Worm (Caenorhabditis elegans) whole organism, late embryonic: Measurements from ENCODE around the gene srx-78.
"Not testable (repeated sequence)": the region's sequence is repeated elsewhere in the genome, so short reads cannot be mapped to it uniquely, and the experiment has no call there.

Experiments
- C08G9.2 ChIP-seq: sonication (generic microtip); optimal IDR thresholded peaks from 2 replicates; lab custom pipeline; 2016; ENCODE audit warnings: mild to moderate bottlenecking, missing genetic modification characterization, moderate library complexity, missing compliant biosample characterization
- F13H6.1 ChIP-seq: sonication (generic microtip); optimal IDR thresholded peaks from 2 replicates; lab custom pipeline; 2016; ENCODE audit warnings: missing genetic modification characterization, missing compliant biosample characterization
- K02D7.2 ChIP-seq: sonication (generic microtip); optimal IDR thresholded peaks from 2 replicates; lab custom pipeline; 2017; ENCODE audit warnings: mild to moderate bottlenecking, missing genetic modification characterization, missing compliant biosample characterization
- T23F11.4 ChIP-seq: fragments of 200-800 bp; sonication (Bioruptor generic); optimal IDR thresholded peaks from 2 replicates; lab custom pipeline; 2018; ENCODE audit warnings: mild to moderate bottlenecking, missing genetic modification characterization, missing compliant biosample characterization
- Y22D7AL.16 ChIP-seq: sonication (generic microtip); optimal IDR thresholded peaks from 2 replicates; lab custom pipeline; 2016; ENCODE audit warnings: missing genetic modification characterization, missing compliant biosample characterization
- ahr-1 ChIP-seq: sonication (generic microtip); optimal IDR thresholded peaks from 2 replicates; lab custom pipeline; 2016; ENCODE audit warnings: missing genetic modification characterization, missing compliant biosample characterization
- ceh-14 ChIP-seq: sonication (generic microtip); optimal IDR thresholded peaks from 2 replicates; lab custom pipeline; 2016; ENCODE audit warnings: missing genotype, missing genetic modification characterization, missing compliant biosample characterization
- ceh-18 ChIP-seq: sonication (generic microtip); optimal IDR thresholded peaks from 2 replicates; lab custom pipeline; 2016; ENCODE audit warnings: missing genetic modification characterization, missing compliant biosample characterization
- ceh-19 ChIP-seq: fragments of 200-800 bp; sonication (Bioruptor generic); optimal IDR thresholded peaks from 2 replicates; lab custom pipeline; 2018; ENCODE audit warnings: mild to moderate bottlenecking, missing genetic modification characterization, missing compliant biosample characterization
- ceh-2 ChIP-seq: sonication (generic microtip); optimal IDR thresholded peaks from 2 replicates; lab custom pipeline; 2016; ENCODE audit warnings: missing genotype, missing genetic modification characterization, missing compliant biosample characterization
- ceh-24 ChIP-seq: sonication (generic microtip); optimal IDR thresholded peaks from 2 replicates; lab custom pipeline; 2016; ENCODE audit warnings: mild to moderate bottlenecking, missing genetic modification characterization, missing compliant biosample characterization
- ceh-30 ChIP-seq: fragments of 150-350 bp; optimal IDR thresholded peaks from 2 replicates; lab custom pipeline; 2014; ENCODE audit warnings: missing biosample characterization, missing genetic modification characterization
- ceh-31 ChIP-seq: sonication (generic microtip); optimal IDR thresholded peaks from 2 replicates; lab custom pipeline; 2016; ENCODE audit warnings: missing genetic modification characterization, missing compliant biosample characterization
- ceh-45 ChIP-seq: fragments of 200-800 bp; sonication (Bioruptor generic); IDR thresholded peaks from 2 replicates; pipeline ENCODE4 v1.3.6; 2022; ENCODE audit warnings: missing genetic modification reagents, missing genetic modification characterization, missing compliant biosample characterization
- ceh-48 ChIP-seq: sonication (generic microtip); optimal IDR thresholded peaks from 2 replicates; lab custom pipeline; 2016; ENCODE audit warnings: missing genetic modification characterization, inconsistent platforms, missing compliant biosample characterization
- ceh-6 ChIP-seq: fragments of 200-800 bp; sonication (Bioruptor generic); optimal IDR thresholded peaks from 2 replicates; lab custom pipeline; 2018; ENCODE audit warnings: mild to moderate bottlenecking, missing genetic modification characterization, missing compliant biosample characterization
- ceh-9 ChIP-seq: sonication (generic microtip); optimal IDR thresholded peaks from 2 replicates; lab custom pipeline; 2016; ENCODE audit warnings: mild to moderate bottlenecking, missing genetic modification characterization, inconsistent platforms, missing compliant biosample characterization
- che-1 ChIP-seq: sonication (generic microtip); optimal IDR thresholded peaks from 2 replicates; lab custom pipeline; 2016; ENCODE audit warnings: mild to moderate bottlenecking, missing genetic modification characterization, missing compliant biosample characterization
- dmd-4 ChIP-seq: sonication (generic microtip); optimal IDR thresholded peaks from 2 replicates; lab custom pipeline; 2016; ENCODE audit warnings: borderline replicate concordance, missing genetic modification characterization, missing compliant biosample characterization
- dve-1 ChIP-seq: sonication (generic microtip); optimal IDR thresholded peaks from 2 replicates; lab custom pipeline; 2017; ENCODE audit warnings: antibody characterized with exemption, mild to moderate bottlenecking, missing genetic modification characterization, missing compliant biosample characterization
- elt-2 ChIP-seq: sonication (generic microtip); optimal IDR thresholded peaks from 2 replicates; lab custom pipeline; 2016; ENCODE audit warnings: missing genetic modification reagents, missing genetic modification characterization, missing compliant biosample characterization
- elt-4 ChIP-seq: sonication (generic microtip); optimal IDR thresholded peaks from 2 replicates; lab custom pipeline; 2016; ENCODE audit warnings: missing genetic modification characterization, missing compliant biosample characterization
- ets-4 ChIP-seq: sonication (generic microtip); optimal IDR thresholded peaks from 2 replicates; lab custom pipeline; 2016; ENCODE audit warnings: missing genetic modification characterization, missing compliant biosample characterization
- eyg-1 ChIP-seq: sonication (generic microtip); optimal IDR thresholded peaks from 2 replicates; lab custom pipeline; 2016; ENCODE audit warnings: missing genotype, missing genetic modification characterization, missing compliant biosample characterization
- gmeb-2 ChIP-seq: sonication (generic microtip); optimal IDR thresholded peaks from 2 replicates; lab custom pipeline; 2016; ENCODE audit warnings: missing genetic modification characterization, inconsistent platforms, missing compliant biosample characterization
- hlh-13 ChIP-seq: fragments of 200-800 bp; sonication (Bioruptor generic); optimal IDR thresholded peaks from 2 replicates; lab custom pipeline; 2018; ENCODE audit warnings: mild to moderate bottlenecking, missing genetic modification characterization, missing compliant biosample characterization
- hlh-30 ChIP-seq: sonication (generic microtip); optimal IDR thresholded peaks from 2 replicates; lab custom pipeline; 2017; ENCODE audit warnings: antibody characterized with exemption, missing genetic modification characterization, missing compliant biosample characterization; ENCODE audit not compliant: insufficient read depth
- hlh-8 ChIP-seq: sonication (generic microtip); optimal IDR thresholded peaks from 2 replicates; lab custom pipeline; 2016; ENCODE audit warnings: missing genotype, missing genetic modification characterization, missing compliant biosample characterization
- nhr-11 ChIP-seq: fragments of 150-350 bp; optimal IDR thresholded peaks from 2 replicates; lab custom pipeline; 2014; ENCODE audit warnings: missing biosample characterization, missing genetic modification characterization
- npax-4 ChIP-seq: sonication (generic microtip); optimal IDR thresholded peaks from 2 replicates; lab custom pipeline; 2016; ENCODE audit warnings: missing genetic modification characterization, missing compliant biosample characterization
- pag-3 ChIP-seq: sonication (generic microtip); optimal IDR thresholded peaks from 2 replicates; lab custom pipeline; 2016; ENCODE audit warnings: missing compliant biosample characterization, missing genetic modification characterization, borderline replicate concordance
- pax-1 ChIP-seq: fragments of 150-350 bp; optimal IDR thresholded peaks from 2 replicates; lab custom pipeline; 2014; ENCODE audit warnings: missing biosample characterization, missing genetic modification characterization
- pqm-1 ChIP-seq: sonication (generic microtip); optimal IDR thresholded peaks from 2 replicates; lab custom pipeline; 2016; ENCODE audit warnings: missing genetic modification characterization, missing compliant biosample characterization
- sdc-2 ChIP-seq: sonication (generic microtip); optimal IDR thresholded peaks from 2 replicates; lab custom pipeline; 2016; ENCODE audit warnings: missing genotype, missing genetic modification characterization, missing compliant biosample characterization
- sox-2 ChIP-seq: fragments of 200-800 bp; sonication (Bioruptor generic); IDR thresholded peaks from 2 replicates; pipeline ENCODE4 v1.3.6; 2022; ENCODE audit warnings: missing genetic modification reagents, missing genetic modification characterization, missing compliant biosample characterization
- syd-9 ChIP-seq: sonication (generic microtip); optimal IDR thresholded peaks from 2 replicates; lab custom pipeline; 2016; ENCODE audit warnings: mild to moderate bottlenecking, missing genetic modification characterization, moderate library complexity, missing compliant biosample characterization
- tbx-2 ChIP-seq: sonication (generic microtip); optimal IDR thresholded peaks from 2 replicates; lab custom pipeline; 2016; ENCODE audit warnings: missing genetic modification characterization, missing compliant biosample characterization
- unc-55 ChIP-seq: sonication (generic microtip); optimal IDR thresholded peaks from 2 replicates; lab custom pipeline; 2017; ENCODE audit warnings: missing biosample characterization, missing genetic modification reagents, missing genetic modification characterization
- unc-86 ChIP-seq: sonication (generic microtip); optimal IDR thresholded peaks from 2 replicates; lab custom pipeline; 2016; ENCODE audit warnings: missing genetic modification characterization, missing compliant biosample characterization
- zip-5 ChIP-seq: sonication (generic microtip); optimal IDR thresholded peaks from 2 replicates; lab custom pipeline; 2016; ENCODE audit warnings: missing genetic modification characterization, missing compliant biosample characterization
- ztf-16 ChIP-seq: sonication (generic microtip); optimal IDR thresholded peaks from 2 replicates; lab custom pipeline; 2017; ENCODE audit warnings: missing genetic modification characterization, missing compliant biosample characterization

srx-78 gene

ce11 chrV:15125162-15125561 is 30.3 kb downstream of the srx-78 start, which contains the start of gene ugt-30:
Gene ugt-30, minus strand, starts transcription at chrV:15125262.
- not testable (repeated sequence) for TF ChIP-seq unc-55 (GFP tag; lab: Kevin White, UChicago); dmd-4 (tag; lab: Kevin White, UChicago); ceh-6 (GFP tag; lab: Kevin White, UChicago)

ce11 chrV:15127413-15127812 is 32.6 kb downstream of the srx-78 start, which contains the start of gene srj-27:
Gene srj-27, minus strand, starts transcription at chrV:15127513.
- no peak for TF ChIP-seq pag-3 (tag; lab: Kevin White, UChicago)
- TF ChIP-seq hlh-8 (tag; lab: Kevin White, UChicago): no peak
- TF ChIP-seq npax-4: no peak
- no peak for TF ChIP-seq ceh-18 (tag; lab: Kevin White, UChicago)
- TF ChIP-seq ztf-16 (tag; lab: Kevin White, UChicago): no peak

DNA sequence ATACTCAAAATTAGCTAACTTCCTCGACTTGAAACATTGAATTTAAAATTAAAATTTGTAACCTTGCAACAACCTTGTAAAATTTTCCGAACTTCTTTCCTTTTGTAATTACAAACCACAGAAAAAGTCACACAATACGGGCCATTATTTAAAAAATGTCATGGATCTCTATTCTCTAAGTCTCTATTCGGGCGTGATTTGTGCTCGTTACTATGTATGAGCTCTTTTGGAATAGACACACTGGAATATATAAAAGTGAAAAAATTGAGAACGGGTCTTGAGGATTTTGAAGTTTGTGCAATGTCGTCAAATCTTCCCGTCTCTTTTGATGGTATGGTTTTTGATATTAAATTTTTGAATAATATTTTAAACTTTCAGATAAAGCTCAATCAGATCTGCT is 33.1 kb downstream of the srx-78 start, which contains the start of gene srr-7:
srr-7 (plus strand) TSS at position 301 of the 400 bp plus-strand sequence.
- TF ChIP-seq ceh-6 (GFP tag; lab: Kevin White, UChicago) (no peak), nhr-11 (no peak), dve-1 (no peak), eyg-1 (tag; lab: Kevin White, UChicago) (no peak), che-1 (tag; lab: Kevin White, UChicago) (no peak), zip-5 (tag; lab: Kevin White, UChicago) (no peak), ceh-48 (tag; lab: Kevin White, UChicago) (no peak), gmeb-2 (tag; lab: Kevin White, UChicago) (no peak), K02D7.2 (tag; lab: Kevin White, UChicago) (no peak), hlh-8 (tag; lab: Kevin White, UChicago) (no peak), ets-4 (tag; lab: Kevin White, UChicago) (no peak), elt-2 (tag; lab: Kevin White, UChicago) (no peak), ceh-9 (tag; lab: Kevin White, UChicago) (no peak), syd-9 (no peak)

- TF ChIP-seq pax-1: no peak
- TF ChIP-seq che-1 (tag; lab: Kevin White, UChicago): no peak
- no peak for TF ChIP-seq unc-86 (tag; lab: Kevin White, UChicago)
- TF ChIP-seq ceh-2 (tag; lab: Kevin White, UChicago): no peak
- TF ChIP-seq T23F11.4 (GFP tag; lab: Kevin White, UChicago): no peak
- TF ChIP-seq ceh-19 (GFP tag; lab: Kevin White, UChicago): no peak
- TF ChIP-seq elt-2 (tag; lab: Kevin White, UChicago): no peak
Measured at ce11 chrV:15132423-15132822, 37.6 kb downstream of the srx-78 start, which contains the start of gene str-171. Gene str-171, minus strand, starts transcription at chrV:15132523.

ce11 chrV:15133812-15134211 is 39.0 kb downstream of the srx-78 start:
- TF ChIP-seq elt-2 (tag; lab: Kevin White, UChicago): peak; percentile 92
- TF ChIP-seq hlh-30 (tag; lab: Kevin White, UChicago): no peak

- no peak for TF ChIP-seq ceh-30 (tag; lab: Kevin White, UChicago)
- TF ChIP-seq hlh-13 (GFP tag; lab: Kevin White, UChicago): no peak
- peak; percentile 41 for TF ChIP-seq pqm-1 (tag; lab: Kevin White, UChicago)
- no peak for TF ChIP-seq ceh-45 (GFP tag; lab: Robert Waterston, UW)
- TF ChIP-seq syd-9: no peak
- TF ChIP-seq eyg-1 (tag; lab: Kevin White, UChicago): no peak
- TF ChIP-seq C08G9.2 (tag; lab: Kevin White, UChicago): peak; percentile 53
- no peak for TF ChIP-seq pag-3 (tag; lab: Kevin White, UChicago)
- TF ChIP-seq F13H6.1 (tag; lab: Kevin White, UChicago): no peak
- TF ChIP-seq ceh-14 (tag; lab: Kevin White, UChicago): peak; percentile 63
- TF ChIP-seq dmd-4 (tag; lab: Kevin White, UChicago): no peak
- TF ChIP-seq K02D7.2 (tag; lab: Kevin White, UChicago): no peak
- no peak for TF ChIP-seq ceh-24
- TF ChIP-seq ceh-31 (tag; lab: Kevin White, UChicago): peak; percentile 91
- no peak for TF ChIP-seq elt-4
- TF ChIP-seq ceh-19 (GFP tag; lab: Kevin White, UChicago): no peak
- peak; percentile 24 for TF ChIP-seq ets-4 (tag; lab: Kevin White, UChicago)
- no peak for TF ChIP-seq sox-2 (GFP tag; lab: Robert Waterston, UW)
- no peak for TF ChIP-seq sdc-2
- no peak for TF ChIP-seq ceh-48 (tag; lab: Kevin White, UChicago)
- no peak for TF ChIP-seq ceh-6 (GFP tag; lab: Kevin White, UChicago)
- TF ChIP-seq ahr-1 (tag; lab: Kevin White, UChicago): peak; percentile 38
- TF ChIP-seq gmeb-2 (tag; lab: Kevin White, UChicago): no peak
- no peak for TF ChIP-seq Y22D7AL.16
- TF ChIP-seq tbx-2: peak; percentile 78
Measured at ce11 chrV:15136772-15137171, 41.9 kb downstream of the srx-78 start, which contains the start of gene aipl-1. Gene aipl-1, minus strand, starts transcription at chrV:15136801.
